Worm (Caenorhabditis elegans) whole organism, L4 larva: Measurements from ENCODE around the gene F08F1.9.

Source experiments
- F44E2.7 ChIP-seq: fragments of 200-800 bp; sonication (Bioruptor generic); IDR thresholded peaks from 2 replicates; pipeline ENCODE4 v2.1.2; 2022; ENCODE audit warnings: missing genetic modification characterization, missing compliant biosample characterization
- Y48G9A.11 ChIP-seq: fragments of 200-800 bp; sonication (Bioruptor generic); IDR thresholded peaks from 2 replicates; pipeline ENCODE4 v1.3.6; 2022; ENCODE audit warnings: missing genetic modification reagents, missing genetic modification characterization, missing compliant biosample characterization
- Y75B8A.6 ChIP-seq: fragments of 200-800 bp; sonication (Bioruptor generic); IDR thresholded peaks from 2 replicates; pipeline ENCODE4 v1.3.6; 2022; ENCODE audit warnings: missing genetic modification reagents, missing genetic modification characterization, missing compliant biosample characterization
- aha-1 ChIP-seq: fragments of 150-350 bp; peaks from one replicate; lab custom pipeline; 2014; ENCODE audit warnings: missing biosample characterization, missing genetic modification characterization
- aly-2 ChIP-seq: sonication (generic microtip); optimal IDR thresholded peaks from 2 replicates; lab custom pipeline; 2018; ENCODE audit warnings: missing biosample characterization, missing genetic modification characterization
- ama-1 ChIP-seq: fragments of 150-350 bp; optimal IDR thresholded peaks from 2 replicates; lab custom pipeline; 2014; ENCODE audit warnings: inconsistent platforms, mixed read lengths
- attf-4 ChIP-seq: sonication (generic microtip); optimal IDR thresholded peaks from 3 replicates; lab custom pipeline; 2017; ENCODE audit warnings: missing biosample characterization, missing genetic modification characterization
- ceh-82 ChIP-seq: sonication (generic microtip); optimal IDR thresholded peaks from 2 replicates; lab custom pipeline; 2017; ENCODE audit warnings: missing biosample characterization, missing genetic modification characterization
- daf-12 ChIP-seq: fragments of 150-350 bp; optimal IDR thresholded peaks from 2 replicates; lab custom pipeline; 2014; ENCODE audit warnings: missing biosample characterization, missing genetic modification reagents, missing genetic modification characterization
- daf-16 ChIP-seq, 3 experiments: sonication (generic microtip); optimal IDR thresholded peaks; 2 replicates each; lab custom pipeline; 2016 to 2017; ENCODE audit warnings: missing genetic modification characterization in 3 of 3, missing genetic modification reagents in 3 of 3, mild to moderate bottlenecking in 2 of 3, missing compliant biosample characterization in 2 of 3, missing biosample characterization in 1 of 3, moderate library complexity in 1 of 3
- daf-19 ChIP-seq: fragments of 200-800 bp; sonication (Bioruptor generic); conservative IDR thresholded peaks from 2 replicates; pipeline ENCODE4 v1.3.6; 2022; ENCODE audit warnings: missing genetic modification characterization, missing compliant biosample characterization
- dmd-6 ChIP-seq: fragments of 200-800 bp; sonication (Bioruptor generic); IDR thresholded peaks from 2 replicates; pipeline ENCODE4 v1.3.6; 2022; ENCODE audit warnings: missing genetic modification reagents, missing genetic modification characterization, missing compliant biosample characterization
- dve-1 ChIP-seq: sonication (generic microtip); optimal IDR thresholded peaks from 2 replicates; lab custom pipeline; 2017; ENCODE audit warnings: antibody characterized with exemption, mild to moderate bottlenecking, missing genetic modification characterization, missing compliant biosample characterization; ENCODE audit not compliant: insufficient read depth
- egl-43 ChIP-seq: fragments of 200-800 bp; sonication (Bioruptor generic); IDR thresholded peaks from 2 replicates; pipeline ENCODE4 v1.3.6; 2022; ENCODE audit warnings: missing genetic modification reagents, missing genetic modification characterization, missing compliant biosample characterization
- fos-1 ChIP-seq: fragments of 150-350 bp; optimal IDR thresholded peaks from 2 replicates; lab custom pipeline; 2014; ENCODE audit warnings: missing biosample characterization, missing genetic modification characterization
- hlh-11 ChIP-seq: fragments of 200-800 bp; sonication (Bioruptor generic); optimal IDR thresholded peaks from 2 replicates; lab custom pipeline; 2018; ENCODE audit warnings: mild to moderate bottlenecking, missing genetic modification characterization, missing compliant biosample characterization
- hlh-30 ChIP-seq: sonication (generic microtip); optimal IDR thresholded peaks from 2 replicates; lab custom pipeline; 2017; ENCODE audit warnings: antibody characterized with exemption, mild to moderate bottlenecking, missing genetic modification characterization, missing compliant biosample characterization; ENCODE audit not compliant: insufficient read depth
- lin-13 ChIP-seq: fragments of 150-350 bp; optimal IDR thresholded peaks from 2 replicates; lab custom pipeline; 2014; ENCODE audit warnings: missing biosample characterization, missing genetic modification reagents, missing genetic modification characterization
- madf-5 ChIP-seq, 2 experiments: fragments of 200-800 bp; sonication (Bioruptor generic); IDR thresholded peaks; 2 replicates each; pipeline ENCODE4 v1.3.6; 2022; ENCODE audit warnings: missing compliant biosample characterization in 2 of 2, missing genetic modification characterization in 2 of 2
- mep-1 ChIP-seq: fragments of 150-350 bp; sonication (generic microtip); optimal IDR thresholded peaks from 3 replicates; lab custom pipeline; 2014; ENCODE audit warnings: missing biosample characterization, missing genetic modification characterization
- mes-2 ChIP-seq: sonication (generic microtip); optimal IDR thresholded peaks from 2 replicates; lab custom pipeline; 2016; ENCODE audit warnings: missing genotype, mild to moderate bottlenecking, missing genetic modification characterization, missing compliant biosample characterization; ENCODE audit not compliant: poor library complexity, severe bottlenecking
- mxl-3 ChIP-seq: fragments of 200-800 bp; sonication (Bioruptor generic); optimal IDR thresholded peaks from 2 replicates; lab custom pipeline; 2018; ENCODE audit warnings: mild to moderate bottlenecking, missing genetic modification characterization, missing compliant biosample characterization
- nhr-25 ChIP-seq: sonication (generic microtip); optimal IDR thresholded peaks from 2 replicates; lab custom pipeline; 2017; ENCODE audit warnings: missing genetic modification characterization, mild to moderate bottlenecking, missing compliant biosample characterization, antibody characterized with exemption, moderate library complexity, borderline replicate concordance; ENCODE audit not compliant: insufficient read depth
- nhr-28 ChIP-seq: fragments of 150-350 bp; optimal IDR thresholded peaks from 2 replicates; lab custom pipeline; 2014; ENCODE audit warnings: missing biosample characterization, missing genetic modification characterization
- nhr-41 ChIP-seq: fragments of 200-800 bp; sonication (Bioruptor generic); IDR thresholded peaks from 2 replicates; pipeline ENCODE4 v1.3.6; 2022; ENCODE audit warnings: missing genetic modification reagents, missing genetic modification characterization, missing compliant biosample characterization
- nhr-6 ChIP-seq: fragments of 150-350 bp; optimal IDR thresholded peaks from 2 replicates; lab custom pipeline; 2014; ENCODE audit warnings: missing biosample characterization, missing genetic modification characterization
- pqm-1 ChIP-seq: sonication (generic microtip); optimal IDR thresholded peaks from 2 replicates; lab custom pipeline; 2017; ENCODE audit warnings: missing biosample characterization, missing genetic modification characterization
- sdz-12 ChIP-seq: fragments of 200-800 bp; sonication (Bioruptor generic); optimal IDR thresholded peaks from 2 replicates; lab custom pipeline; 2018; ENCODE audit warnings: mild to moderate bottlenecking, missing genetic modification characterization, missing compliant biosample characterization
- snpc-4 ChIP-seq: fragments of 150-350 bp; optimal IDR thresholded peaks from 2 replicates; lab custom pipeline; 2014; ENCODE audit warnings: missing biosample characterization, missing genetic modification characterization
- spr-1 ChIP-seq: sonication (generic microtip); optimal IDR thresholded peaks from 2 replicates; lab custom pipeline; 2016; ENCODE audit warnings: mild to moderate bottlenecking, missing genetic modification characterization, missing compliant biosample characterization
- unc-39 ChIP-seq: sonication (generic microtip); optimal IDR thresholded peaks from 2 replicates; lab custom pipeline; 2017; ENCODE audit warnings: missing biosample characterization, missing genetic modification characterization
- zag-1 ChIP-seq: fragments of 150-350 bp; optimal IDR thresholded peaks from 2 replicates; lab custom pipeline; 2014; ENCODE audit warnings: missing biosample characterization, missing genetic modification characterization
- zip-11 ChIP-seq: fragments of 200-800 bp; sonication (Bioruptor generic); IDR thresholded peaks from 2 replicates; pipeline ENCODE4 v1.3.6; 2022; ENCODE audit warnings: missing genetic modification characterization, missing compliant biosample characterization
- ztf-11 ChIP-seq: fragments of 150-350 bp; optimal IDR thresholded peaks from 2 replicates; lab custom pipeline; 2014; ENCODE audit warnings: missing biosample characterization, missing genetic modification characterization

The F08F1.9 gene

ce11 chrX:8432361-8432760, 21.7 kb upstream of the F08F1.9 start, which contains the start of gene kin-9:
TSS of gene kin-9 (plus strand) at chrX:8432661.
- no peak for TF ChIP-seq nhr-25 (tag; lab: Kevin White, UChicago)
- no peak for TF ChIP-seq lin-13 (GFP tag; lab: Kevin White, UChicago)
- TF ChIP-seq ama-1 (lab: Kevin White, UChicago), result no peak
- no peak for TF ChIP-seq spr-1 (tag; lab: Kevin White, UChicago)
- no peak for TF ChIP-seq hlh-30 (tag; lab: Kevin White, UChicago)
- TF ChIP-seq, all 104 proteins: peak for 0

ce11 chrX:8429503-8429902, 18.8 kb upstream of the F08F1.9 start:
- TF ChIP-seq F44E2.7 (GFP tag; lab: Robert Waterston, UW) (no peak), zag-1 (no peak), Y75B8A.6 (GFP tag; lab: Robert Waterston, UW) (no peak), attf-4 (no peak), madf-5 (GFP tag; IDR thresholded peaks at IDR 0.05; lab: Robert Waterston, UW) (no peak), daf-19 (GFP tag; lab: Robert Waterston, UW) (no peak), egl-43 (no peak), Y48G9A.11 (GFP tag; lab: Robert Waterston, UW) (no peak), ceh-82 (tag; lab: Kevin White, UChicago) (no peak), mep-1 (tag; lab: Kevin White, UChicago) (no peak), aha-1 (tag; lab: Kevin White, UChicago) (no peak), daf-12 (no peak), ztf-11 (tag; lab: Kevin White, UChicago) (no peak), nhr-6 (tag; lab: Kevin White, UChicago) (no peak), mxl-3 (no peak), sdz-12 (no peak), mes-2 (tag; lab: Kevin White, UChicago) (no peak)

- TF ChIP-seq daf-16 (GFP tag; optimal IDR thresholded peaks at IDR 0.05; lab: Kevin White, UChicago) (no peak), daf-16 (tag; optimal IDR thresholded peaks at IDR 0.05; lab: Kevin White, UChicago) (peak; percentile 83), dmd-6 (GFP tag; lab: Robert Waterston, UW) (peak; percentile 29; the same call in 1 of the 2 replicates), hlh-11 (tag; lab: Kevin White, UChicago) (peak; percentile 21), fos-1 (no peak), pqm-1 (tag; lab: Kevin White, UChicago) (peak; percentile 80), zip-11 (GFP tag; lab: Robert Waterston, UW) (no peak), snpc-4 (tag; lab: Kevin White, UChicago) (no peak), aly-2 (tag; lab: Kevin White, UChicago) (no peak), nhr-41 (GFP tag; lab: Robert Waterston, UW) (no peak), dve-1 (tag; lab: Kevin White, UChicago) (peak; percentile 78), nhr-28 (tag; lab: Kevin White, UChicago) (peak; percentile 52)
- TF ChIP-seq, all 104 proteins: peak for 6
These were observed 17.8 kb upstream of the F08F1.9 start, which contains the start of gene F08F1.3 for ce11 chrX:8428319-8428888. TSS of gene F08F1.3 (plus strand) at chrX:8428838.

- TF ChIP-seq aha-1 (tag; lab: Kevin White, UChicago) (peak; percentile 72), unc-39 (tag; lab: Kevin White, UChicago) (no peak)
These were observed 15.6 kb upstream of the F08F1.9 start for ce11 chrX:8426160-8426712.
